Worm (Caenorhabditis elegans): ENCODE data around the gene fln-2.
A peak's percentile ranks its signal among the peaks of the same experiment; 100 is the strongest.

fln-2 gene

ce11 chrX:9397401-9397800 lies at the start of gene fln-2:
fln-2 (plus strand) TSS chrX:9397701.
- TF ChIP-seq ceh-9 (tag; optimal IDR thresholded peaks at IDR 0.05) (no peak), nfya-1 (tag; optimal IDR thresholded peaks at IDR 0.05) (no peak), npax-4 (tag; optimal IDR thresholded peaks at IDR 0.05) (no peak), unc-42 (tag; optimal IDR thresholded peaks at IDR 0.05) (no peak), hlh-13 (GFP tag; optimal IDR thresholded peaks at IDR 0.05) (no peak)

ce11 chrX:9349844-9350556 lies 47.5 kb upstream of the fln-2 start, which contains the start of gene flp-20:
flp-20 (minus strand) TSS chrX:9349894.
- TF ChIP-seq sdc-2 (tag; optimal IDR thresholded peaks at IDR 0.05) = no peak
- no peak for TF ChIP-seq pha-4 (tag; optimal IDR thresholded peaks at IDR 0.05)
- no peak for TF ChIP-seq pag-3 (tag; optimal IDR thresholded peaks at IDR 0.05; ENCODE audit: borderline replicate concordance)
- TF ChIP-seq K02D7.2 (tag; optimal IDR thresholded peaks at IDR 0.05) = no peak
- TF ChIP-seq ceh-18 (tag; optimal IDR thresholded peaks at IDR 0.05) = no peak
- TF ChIP-seq pat-9 (tag; optimal IDR thresholded peaks at IDR 0.05) = no peak
- TF ChIP-seq C38D4.7 (GFP tag; optimal IDR thresholded peaks at IDR 0.05) = no peak
- TF ChIP-seq ref-2 (tag; optimal IDR thresholded peaks at IDR 0.05) = no peak

ce11 chrX:9361136-9361535 lies 36.4 kb upstream of the fln-2 start:
- TF ChIP-seq unc-42 (tag; optimal IDR thresholded peaks at IDR 0.05) = peak; percentile 94
- TF ChIP-seq ahr-1 (tag; optimal IDR thresholded peaks at IDR 0.05) = no peak

- TF ChIP-seq odd-2 (tag; optimal IDR thresholded peaks at IDR 0.05) (no peak), ceh-9 (tag; optimal IDR thresholded peaks at IDR 0.05) (no peak), ama-1 (optimal IDR thresholded peaks at IDR 0.05) (no peak), ceh-18 (tag; optimal IDR thresholded peaks at IDR 0.05) (no peak), elt-2 (tag; optimal IDR thresholded peaks at IDR 0.05) (peak; percentile 25)
Observed at ce11 chrX:9364082-9364481, 33.4 kb upstream of the fln-2 start.

ce11 chrX:9364501-9364900 lies 33.0 kb upstream of the fln-2 start, which contains the start of gene pkc-2:
pkc-2 (plus strand) TSS chrX:9364818.
- no peak for TF ChIP-seq fax-1 (tag; optimal IDR thresholded peaks at IDR 0.05)
- TF ChIP-seq sdc-2 (tag; optimal IDR thresholded peaks at IDR 0.05) = no peak
- peak; percentile 48 for TF ChIP-seq unc-42 (tag; optimal IDR thresholded peaks at IDR 0.05)
- no peak for TF ChIP-seq pat-9 (tag; optimal IDR thresholded peaks at IDR 0.05)
- no peak for TF ChIP-seq ceh-34 (tag; optimal IDR thresholded peaks at IDR 0.05)

ce11 chrX:9369927-9370326 lies 27.6 kb upstream of the fln-2 start:
- no peak for TF ChIP-seq pha-2 (tag; optimal IDR thresholded peaks at IDR 0.05)
- no peak for TF ChIP-seq mec-3 (tag; optimal IDR thresholded peaks at IDR 0.05; ENCODE audit: borderline replicate concordance)
- TF ChIP-seq fkh-6 (tag; optimal IDR thresholded peaks at IDR 0.05) = no peak
- TF ChIP-seq lin-11 (tag; optimal IDR thresholded peaks at IDR 0.05) = no peak

- TF ChIP-seq syd-9 (tag; optimal IDR thresholded peaks at IDR 0.05) = no peak
- TF ChIP-seq ceh-24 (tag; optimal IDR thresholded peaks at IDR 0.05) = no peak
- TF ChIP-seq sox-2 (GFP tag; IDR thresholded peaks at IDR 0.05) = no peak
- TF ChIP-seq F13H6.1 (tag; optimal IDR thresholded peaks at IDR 0.05) = no peak
- TF ChIP-seq ceh-45 (GFP tag; IDR thresholded peaks at IDR 0.05) = no peak
- peak; percentile 60 for TF ChIP-seq unc-42 (tag; optimal IDR thresholded peaks at IDR 0.05)
Observed at ce11 chrX:9372221-9372620, 25.3 kb upstream of the fln-2 start.
